Fruit fly (Drosophila melanogaster): ENCODE results near the gene NimB4.
A peak's percentile ranks its signal among the peaks of the same experiment; 100 is the strongest.

NimB4 gene

DNA sequence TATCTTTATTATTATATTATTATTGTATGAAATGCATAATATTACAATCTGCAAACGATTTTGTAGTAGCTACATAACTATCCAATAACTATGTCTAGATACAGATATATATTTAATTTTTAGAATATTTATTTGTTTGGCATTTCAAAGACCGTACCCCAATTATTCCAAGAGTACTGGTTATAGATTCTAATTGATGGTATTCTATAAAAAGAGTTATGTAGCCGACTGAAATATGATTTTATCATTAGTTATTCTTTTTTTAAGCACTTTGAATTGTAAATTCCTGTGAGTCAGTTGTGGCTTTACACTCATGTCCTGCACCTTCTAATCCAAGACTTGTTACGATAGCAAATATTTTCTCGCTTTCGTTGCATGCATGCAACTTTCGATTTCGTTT, 44.1 kb downstream of the NimB4 start (continued):
- TF ChIP-seq Lpt (GFP tag; optimal IDR thresholded peaks at IDR 0.05) (peak; percentile 42), fd59A (GFP tag; optimal IDR thresholded peaks at IDR 0.05) (no peak), ss (GFP tag; optimal IDR thresholded peaks at IDR 0.05) (no peak), CG31627 (GFP tag; optimal IDR thresholded peaks at IDR 0.05) (no peak), salr (GFP tag; optimal IDR thresholded peaks at IDR 0.05) (peak in 1 of 2 experiments; percentile 43), CG1621 (tag; optimal IDR thresholded peaks at IDR 0.05) (no peak), CG15336 (GFP tag; IDR thresholded peaks at IDR 0.05) (peak; percentile 51; the same call in 1 of the 2 replicates), Ets21C (GFP tag; optimal IDR thresholded peaks at IDR 0.05) (no peak), CG7368 (GFP tag; optimal IDR thresholded peaks at IDR 0.05) (no peak), CG34406 (GFP tag; optimal IDR thresholded peaks at IDR 0.05) (no peak), Sox102F (GFP tag; optimal IDR thresholded peaks at IDR 0.05) (no peak), dac (GFP tag; optimal IDR thresholded peaks at IDR 0.05) (peak; percentile 26), CG32006 (GFP tag; optimal IDR thresholded peaks at IDR 0.05) (peak; percentile 85), CG10669 (GFP tag; optimal IDR thresholded peaks at IDR 0.05) (no peak), CG10631 (GFP tag; optimal IDR thresholded peaks at IDR 0.05) (peak; percentile 4), fkh (GFP tag; optimal IDR thresholded peaks at IDR 0.05) (no peak), fd85E (GFP tag; optimal IDR thresholded peaks at IDR 0.05) (no peak), esn (GFP tag; optimal IDR thresholded peaks at IDR 0.05) (no peak), CG6854 (GFP tag; optimal IDR thresholded peaks at IDR 0.05) (no peak), CG6276 (GFP tag; optimal IDR thresholded peaks at IDR 0.05) (peak; percentile 77), net (GFP tag; optimal IDR thresholded peaks at IDR 0.05) (no peak), Eip78C (GFP tag) (peak; percentile 70), CG3032 (tag; optimal IDR thresholded peaks at IDR 0.05) (no peak), CG3919 (GFP tag; optimal IDR thresholded peaks at IDR 0.05) (no peak), CG8319 (GFP tag; optimal IDR thresholded peaks at IDR 0.05) (no peak), CG6163 (GFP tag; IDR thresholded peaks at IDR 0.05) (no peak), spab (GFP tag; optimal IDR thresholded peaks at IDR 0.05) (no peak), Smox (GFP tag; optimal IDR thresholded peaks at IDR 0.05) (no peak), Ets96B (tag; optimal IDR thresholded peaks at IDR 0.05) (no peak), CG11902 (GFP tag; optimal IDR thresholded peaks at IDR 0.05) (no peak), dsx (GFP tag; optimal IDR thresholded peaks at IDR 0.05; ENCODE audit: poor library complexity, severe bottlenecking) (no peak), CG9139 (GFP tag; optimal IDR thresholded peaks at IDR 0.05) (no peak), OdsH (GFP tag; optimal IDR thresholded peaks at IDR 0.05) (peak; percentile 23), CG6792 (GFP tag; optimal IDR thresholded peaks at IDR 0.05) (no peak), svp (GFP tag) (peak; percentile 27), CG6808 (GFP tag; optimal IDR thresholded peaks at IDR 0.05) (no peak), Hr38 (GFP tag; optimal IDR thresholded peaks at IDR 0.05) (no peak), CG11294 (GFP tag; IDR thresholded peaks at IDR 0.05) (no peak)

DNA sequence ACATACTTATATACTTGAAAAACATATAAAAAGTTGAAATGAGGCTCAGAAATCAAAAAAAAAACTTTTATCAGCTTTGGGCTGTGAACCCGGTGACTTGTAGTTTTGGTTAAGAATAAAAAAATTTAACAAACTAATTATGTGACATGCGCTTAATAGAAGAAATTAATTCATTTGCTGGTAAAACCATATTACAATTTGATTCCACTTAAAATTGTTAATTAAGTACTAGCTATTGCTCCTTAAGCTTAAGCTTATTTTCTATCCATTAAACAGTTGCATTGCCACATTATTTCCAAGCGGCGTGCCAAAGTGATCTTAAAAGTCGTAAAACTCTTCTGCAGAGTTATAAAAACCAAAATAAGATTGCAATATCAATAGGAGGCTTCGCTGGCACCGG, 45.8 kb downstream of the NimB4 start:
- TF ChIP-seq Eip93F (GFP tag; optimal IDR thresholded peaks at IDR 0.05) (no peak), CG8632 (GFP tag; optimal IDR thresholded peaks at IDR 0.05) (no peak), acj6 (GFP tag; optimal IDR thresholded peaks at IDR 0.05) (no peak), OdsH (GFP tag; optimal IDR thresholded peaks at IDR 0.05) (no peak), svp (GFP tag) (peak; percentile 56), Eip78C (GFP tag) (peak; percentile 58), CG8319 (GFP tag; optimal IDR thresholded peaks at IDR 0.05) (no peak), CG34406 (GFP tag; optimal IDR thresholded peaks at IDR 0.05) (no peak), pdm3 (GFP tag; optimal IDR thresholded peaks at IDR 0.05) (peak; percentile 26), CG1621 (tag; optimal IDR thresholded peaks at IDR 0.05) (no peak), Lpt (GFP tag; optimal IDR thresholded peaks at IDR 0.05) (no peak), CG32006 (GFP tag; optimal IDR thresholded peaks at IDR 0.05) (peak; percentile 35), CG6276 (GFP tag; optimal IDR thresholded peaks at IDR 0.05) (peak; percentile 33), Met (GFP tag; optimal IDR thresholded peaks at IDR 0.05) (no peak)

All from whole organism, prepupa.